Worm (Caenorhabditis elegans): Measurements from ENCODE around the gene ttr-2.

DNA sequence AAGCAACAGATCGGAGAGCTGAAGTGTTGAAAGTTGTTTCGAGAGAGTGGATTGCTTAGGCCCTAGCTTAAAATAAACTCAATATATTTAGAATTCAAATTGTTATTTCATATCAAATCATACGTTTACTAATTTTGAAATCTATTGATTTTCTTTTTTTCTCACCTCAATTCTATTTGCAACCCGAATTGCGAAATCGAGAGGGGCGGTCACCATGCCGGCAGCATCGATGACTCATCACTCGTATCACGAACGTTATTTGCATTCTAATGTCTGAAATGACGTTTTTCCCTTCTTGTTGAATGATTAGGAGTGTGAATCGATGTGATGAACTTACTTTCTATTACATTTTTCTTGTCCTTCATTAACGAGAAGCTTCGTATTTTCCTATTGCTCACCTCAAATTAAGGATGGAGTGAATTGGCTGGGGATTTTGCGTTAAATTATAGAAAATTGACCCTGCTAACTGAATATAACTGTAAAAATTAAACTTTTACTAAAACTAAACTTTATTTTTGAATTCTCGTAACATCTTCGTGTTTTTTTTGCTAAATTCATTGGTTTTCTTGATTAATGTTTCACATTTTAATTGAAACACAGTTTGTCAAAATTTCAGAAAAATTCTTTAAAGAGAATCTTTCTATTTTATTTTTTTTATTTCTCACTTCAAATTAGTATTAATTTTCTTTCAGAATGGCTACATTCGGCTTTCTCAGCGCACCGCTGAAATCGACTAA is 29.3 kb downstream of the ttr-2 start, which contains the start of gene alx-1:
- TF ChIP-seq ztf-11 (tag; optimal IDR thresholded peaks at IDR 0.05) (no peak), unc-130 (tag; optimal IDR thresholded peaks at IDR 0.05) (no peak), egl-27 (tag; optimal IDR thresholded peaks at IDR 0.05) (no peak), fkh-4 (tag; optimal IDR thresholded peaks at IDR 0.05; ENCODE audit: borderline replicate concordance) (no peak), nhr-77 (tag; optimal IDR thresholded peaks at IDR 0.05) (no peak), nhr-11 (tag; optimal IDR thresholded peaks at IDR 0.05) (no peak)

Measured in whole organism, L1 larva.